Worm (Caenorhabditis elegans) whole organism, late embryonic: ENCODE results near the gene gst-33.

Experiments
- C08G9.2 ChIP-seq: sonication (generic microtip); optimal IDR thresholded peaks from 2 replicates; lab custom pipeline; 2016; ENCODE audit warnings: mild to moderate bottlenecking, missing genetic modification characterization, moderate library complexity, missing compliant biosample characterization
- C38D4.7 ChIP-seq: fragments of 200-800 bp; sonication (Bioruptor generic); optimal IDR thresholded peaks from 2 replicates; lab custom pipeline; 2018; ENCODE audit warnings: mild to moderate bottlenecking, missing genetic modification characterization, moderate library complexity, missing compliant biosample characterization
- F13H6.1 ChIP-seq: sonication (generic microtip); optimal IDR thresholded peaks from 2 replicates; lab custom pipeline; 2016; ENCODE audit warnings: missing genetic modification characterization, missing compliant biosample characterization
- K09A11.1 ChIP-seq: sonication (generic microtip); optimal IDR thresholded peaks from 2 replicates; lab custom pipeline; 2017; ENCODE audit warnings: antibody characterized with exemption, mild to moderate bottlenecking, missing genetic modification characterization, missing compliant biosample characterization; ENCODE audit not compliant: insufficient read depth
- T23F11.4 ChIP-seq: fragments of 200-800 bp; sonication (Bioruptor generic); optimal IDR thresholded peaks from 2 replicates; lab custom pipeline; 2018; ENCODE audit warnings: mild to moderate bottlenecking, missing genetic modification characterization, missing compliant biosample characterization
- Y22D7AL.16 ChIP-seq: sonication (generic microtip); optimal IDR thresholded peaks from 2 replicates; lab custom pipeline; 2016; ENCODE audit warnings: missing genetic modification characterization, missing compliant biosample characterization
- ceh-14 ChIP-seq: sonication (generic microtip); optimal IDR thresholded peaks from 2 replicates; lab custom pipeline; 2016; ENCODE audit warnings: missing genotype, missing genetic modification characterization, missing compliant biosample characterization
- ceh-18 ChIP-seq: sonication (generic microtip); optimal IDR thresholded peaks from 2 replicates; lab custom pipeline; 2016; ENCODE audit warnings: missing genetic modification characterization, missing compliant biosample characterization
- ceh-30 ChIP-seq: fragments of 150-350 bp; optimal IDR thresholded peaks from 2 replicates; lab custom pipeline; 2014; ENCODE audit warnings: missing biosample characterization, missing genetic modification characterization
- ceh-34 ChIP-seq: sonication (generic microtip); optimal IDR thresholded peaks from 2 replicates; lab custom pipeline; 2016; ENCODE audit warnings: mild to moderate bottlenecking, missing genetic modification characterization, missing compliant biosample characterization
- ceh-45 ChIP-seq: fragments of 200-800 bp; sonication (Bioruptor generic); IDR thresholded peaks from 2 replicates; pipeline ENCODE4 v1.3.6; 2022; ENCODE audit warnings: missing genetic modification reagents, missing genetic modification characterization, missing compliant biosample characterization
- elt-4 ChIP-seq: sonication (generic microtip); optimal IDR thresholded peaks from 2 replicates; lab custom pipeline; 2016; ENCODE audit warnings: missing genetic modification characterization, missing compliant biosample characterization
- ets-4 ChIP-seq: sonication (generic microtip); optimal IDR thresholded peaks from 2 replicates; lab custom pipeline; 2016; ENCODE audit warnings: missing genetic modification characterization, missing compliant biosample characterization
- eyg-1 ChIP-seq: sonication (generic microtip); optimal IDR thresholded peaks from 2 replicates; lab custom pipeline; 2016; ENCODE audit warnings: missing genotype, missing genetic modification characterization, missing compliant biosample characterization
- fkh-10 ChIP-seq: fragments of 150-350 bp; optimal IDR thresholded peaks from 2 replicates; lab custom pipeline; 2014; ENCODE audit warnings: missing biosample characterization, missing genetic modification reagents, missing genetic modification characterization
- gmeb-2 ChIP-seq: sonication (generic microtip); optimal IDR thresholded peaks from 2 replicates; lab custom pipeline; 2016; ENCODE audit warnings: missing genetic modification characterization, inconsistent platforms, missing compliant biosample characterization
- hlh-30 ChIP-seq: sonication (generic microtip); optimal IDR thresholded peaks from 2 replicates; lab custom pipeline; 2017; ENCODE audit warnings: antibody characterized with exemption, missing genetic modification characterization, missing compliant biosample characterization; ENCODE audit not compliant: insufficient read depth
- mec-3 ChIP-seq: sonication (generic microtip); optimal IDR thresholded peaks from 2 replicates; lab custom pipeline; 2016; ENCODE audit warnings: borderline replicate concordance, missing genetic modification characterization, missing compliant biosample characterization
- nhr-232 ChIP-seq: sonication (generic microtip); optimal IDR thresholded peaks from 2 replicates; lab custom pipeline; 2016; ENCODE audit warnings: missing genetic modification characterization, missing compliant biosample characterization
- pax-1 ChIP-seq: fragments of 150-350 bp; optimal IDR thresholded peaks from 2 replicates; lab custom pipeline; 2014; ENCODE audit warnings: missing biosample characterization, missing genetic modification characterization
- pha-2 ChIP-seq: sonication (generic microtip); optimal IDR thresholded peaks from 2 replicates; lab custom pipeline; 2017; ENCODE audit warnings: mild to moderate bottlenecking, missing genetic modification characterization, missing compliant biosample characterization
- pha-4 ChIP-seq: fragments of 150-350 bp; optimal IDR thresholded peaks from 2 replicates; lab custom pipeline; 2018; ENCODE audit warnings: missing biosample characterization, missing genetic modification reagents, missing genetic modification characterization
- pros-1 ChIP-seq: fragments of 150-350 bp; optimal IDR thresholded peaks from 2 replicates; lab custom pipeline; 2014; ENCODE audit warnings: missing biosample characterization, missing genetic modification reagents, missing genetic modification characterization
- ref-2 ChIP-seq: sonication (generic microtip); optimal IDR thresholded peaks from 2 replicates; lab custom pipeline; 2016; ENCODE audit warnings: missing genetic modification characterization, missing compliant biosample characterization
- rnt-1 ChIP-seq: sonication (generic microtip); optimal IDR thresholded peaks from 2 replicates; lab custom pipeline; 2016; ENCODE audit warnings: missing genetic modification characterization, missing compliant biosample characterization
- sox-2 ChIP-seq: fragments of 200-800 bp; sonication (Bioruptor generic); IDR thresholded peaks from 2 replicates; pipeline ENCODE4 v1.3.6; 2022; ENCODE audit warnings: missing genetic modification reagents, missing genetic modification characterization, missing compliant biosample characterization
- tbx-2 ChIP-seq: sonication (generic microtip); optimal IDR thresholded peaks from 2 replicates; lab custom pipeline; 2016; ENCODE audit warnings: missing genetic modification characterization, missing compliant biosample characterization
- tbx-7 ChIP-seq: sonication (generic microtip); optimal IDR thresholded peaks from 2 replicates; lab custom pipeline; 2016; ENCODE audit warnings: missing genotype, missing genetic modification characterization, missing compliant biosample characterization
- unc-42 ChIP-seq: sonication (generic microtip); optimal IDR thresholded peaks from 2 replicates; lab custom pipeline; 2016; ENCODE audit warnings: missing genotype, missing genetic modification characterization, missing compliant biosample characterization
- unc-55 ChIP-seq: sonication (generic microtip); optimal IDR thresholded peaks from 2 replicates; lab custom pipeline; 2017; ENCODE audit warnings: missing biosample characterization, missing genetic modification reagents, missing genetic modification characterization

The gst-33 gene

DNA sequence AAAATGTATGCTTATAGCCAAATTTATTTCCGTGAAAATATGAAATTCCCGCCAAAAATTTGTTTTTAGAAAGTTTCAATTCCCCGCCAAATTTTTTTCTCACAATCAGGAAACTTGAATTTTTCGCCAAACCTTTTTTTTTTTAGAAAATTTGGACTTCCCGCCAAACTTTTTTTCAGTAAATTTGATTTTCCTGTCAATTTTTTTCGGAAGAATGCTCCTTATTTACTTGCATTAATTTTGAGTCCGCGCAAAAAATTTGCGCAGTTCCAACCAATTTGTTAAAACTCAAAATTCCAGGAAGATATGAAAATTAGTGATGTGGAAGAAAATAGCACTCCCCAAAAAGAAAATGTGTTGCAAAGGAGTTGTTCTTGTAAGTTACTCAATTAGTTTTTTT, 8.4 kb downstream of the gst-33 start, which contains the start of gene slc-28.2:
Gene slc-28.2 (plus strand): TSS at position 301 of the 400 bp plus-strand sequence.
- no peak for TF ChIP-seq mec-3 (tag; lab: Kevin White, UChicago)
- no peak for TF ChIP-seq ets-4 (tag; lab: Kevin White, UChicago)
- TF ChIP-seq pros-1 (tag; lab: Kevin White, UChicago) = no peak
- no peak for TF ChIP-seq sox-2
- TF ChIP-seq T23F11.4 (GFP tag; lab: Kevin White, UChicago) = no peak
- no peak for TF ChIP-seq F13H6.1 (tag; lab: Kevin White, UChicago)
- no peak for TF ChIP-seq ceh-30
- TF ChIP-seq, all 69 proteins: peak for 0

DNA sequence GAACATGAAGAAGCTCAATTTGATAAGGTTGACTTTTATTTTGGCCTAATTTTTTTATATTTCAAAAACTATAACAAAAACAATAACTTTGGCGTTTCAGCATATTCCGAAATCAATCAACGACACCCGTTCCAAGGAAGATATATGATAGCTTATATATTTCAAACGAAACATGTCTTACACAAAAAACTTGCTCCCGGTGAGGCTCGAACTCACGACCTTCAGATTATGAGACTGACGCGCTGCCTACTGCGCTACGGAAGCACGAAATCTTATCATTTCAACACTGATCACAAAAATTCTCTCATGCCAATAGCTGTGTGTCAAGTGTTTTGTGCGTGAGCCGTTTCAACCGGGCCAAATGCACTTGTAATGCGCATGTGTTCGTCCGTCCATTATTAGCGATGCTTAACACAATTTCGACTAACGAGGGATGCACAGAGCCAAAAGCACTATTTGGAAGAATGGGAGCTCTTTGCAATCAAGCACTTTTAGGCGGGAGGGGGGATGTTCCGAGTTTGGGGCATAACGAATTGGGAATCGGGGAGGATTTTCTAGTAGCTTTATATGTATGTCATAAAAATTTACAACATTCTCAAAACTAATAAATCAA, 13.1 kb downstream of the gst-33 start:
- TF ChIP-seq ceh-30 (no peak), elt-4 (no peak), ceh-34 (tag; lab: Kevin White, UChicago) (no peak), unc-42 (tag; lab: Kevin White, UChicago) (peak; percentile 77)

DNA sequence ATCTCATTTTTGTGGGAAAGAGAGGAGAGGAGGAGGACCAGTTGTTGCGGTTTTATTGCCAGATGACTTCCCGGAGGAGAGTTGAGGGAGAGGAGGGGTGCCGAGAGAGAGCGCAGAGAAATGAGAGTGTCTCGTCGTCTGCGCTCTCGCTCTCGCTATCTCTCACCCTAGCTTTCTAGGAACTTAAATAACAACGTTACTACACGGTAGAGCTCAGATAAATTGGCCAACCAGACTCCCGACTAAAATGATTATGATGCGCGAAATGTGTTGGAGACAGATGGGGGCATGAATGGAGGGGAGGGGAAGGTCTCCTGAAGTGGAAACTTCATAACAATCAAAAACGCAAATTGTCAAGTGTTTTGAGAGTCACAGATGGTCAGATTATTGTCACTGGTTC, 13.7 kb downstream of the gst-33 start:
- TF ChIP-seq tbx-2 (no peak), T23F11.4 (GFP tag; lab: Kevin White, UChicago) (no peak), ceh-14 (tag; lab: Kevin White, UChicago) (no peak), pha-2 (tag; lab: Kevin White, UChicago) (no peak), pha-4 (tag; lab: Kevin White, UChicago) (no peak), hlh-30 (no peak), unc-42 (tag; lab: Kevin White, UChicago) (peak; percentile 82), sox-2 (no peak), fkh-10 (GFP tag; lab: Kevin White, UChicago) (no peak), ceh-45 (no peak), ref-2 (tag; lab: Kevin White, UChicago) (peak; percentile 28), gmeb-2 (no peak), rnt-1 (peak; percentile 9), tbx-7 (no peak), unc-55 (peak; percentile 38), eyg-1 (tag; lab: Kevin White, UChicago) (no peak), ets-4 (tag; lab: Kevin White, UChicago) (no peak), C38D4.7 (no peak)
- TF ChIP-seq, all 69 proteins: peak for 4

DNA sequence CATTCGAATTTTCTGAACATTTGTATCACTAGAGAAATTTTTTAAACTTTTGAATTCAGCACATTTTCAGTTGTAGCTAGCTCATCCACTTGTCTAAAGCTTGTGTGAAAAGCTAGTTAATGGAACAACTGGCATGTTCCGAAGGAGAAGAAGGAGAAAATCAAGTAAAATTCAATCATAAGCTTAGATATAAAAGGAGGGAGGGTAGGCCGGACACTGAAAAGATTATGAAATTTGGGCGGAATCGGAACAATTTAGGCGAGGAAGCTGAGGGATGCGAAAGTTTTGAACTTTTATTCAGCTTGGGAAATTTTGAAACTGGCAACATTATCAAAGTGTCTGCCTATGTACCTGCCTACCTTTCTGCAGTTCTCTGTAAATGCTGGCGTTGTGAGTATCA, 15.9 kb downstream of the gst-33 start:
- no peak for TF ChIP-seq K09A11.1
- TF ChIP-seq ceh-18 (tag; lab: Kevin White, UChicago) = no peak
- no peak for TF ChIP-seq unc-55
- TF ChIP-seq pax-1 (tag; lab: Kevin White, UChicago) = no peak
- TF ChIP-seq ref-2 (tag; lab: Kevin White, UChicago) = no peak
- peak; percentile 89 for TF ChIP-seq unc-42 (tag; lab: Kevin White, UChicago)
- no peak for TF ChIP-seq C08G9.2 (tag; lab: Kevin White, UChicago)
- TF ChIP-seq F13H6.1 (tag; lab: Kevin White, UChicago) = no peak
- TF ChIP-seq, all 69 proteins: peak for 1

DNA sequence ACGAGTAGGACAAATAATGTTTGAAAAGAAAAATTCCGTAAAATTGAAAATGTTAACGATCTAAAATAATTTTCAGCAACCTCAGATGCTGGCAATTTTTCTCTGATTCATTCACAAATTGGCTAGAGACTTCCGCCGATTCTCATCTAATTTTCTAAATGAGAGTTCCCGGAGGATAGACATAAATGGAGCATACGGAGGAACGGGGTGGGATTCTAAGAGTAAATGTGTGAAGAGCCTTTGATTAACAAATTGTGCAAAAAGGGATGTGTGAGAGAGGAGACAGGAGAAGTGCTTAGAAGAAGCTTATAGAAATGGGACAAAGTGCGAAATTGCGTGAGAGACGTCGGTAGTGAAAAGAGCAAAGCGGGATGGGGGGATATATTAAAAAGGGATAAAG, 16.7 kb downstream of the gst-33 start:
- no peak for TF ChIP-seq ceh-34 (tag; lab: Kevin White, UChicago)
- TF ChIP-seq unc-42 (tag; lab: Kevin White, UChicago) = peak; percentile 65
- TF ChIP-seq, all 69 proteins: peak for 1

DNA sequence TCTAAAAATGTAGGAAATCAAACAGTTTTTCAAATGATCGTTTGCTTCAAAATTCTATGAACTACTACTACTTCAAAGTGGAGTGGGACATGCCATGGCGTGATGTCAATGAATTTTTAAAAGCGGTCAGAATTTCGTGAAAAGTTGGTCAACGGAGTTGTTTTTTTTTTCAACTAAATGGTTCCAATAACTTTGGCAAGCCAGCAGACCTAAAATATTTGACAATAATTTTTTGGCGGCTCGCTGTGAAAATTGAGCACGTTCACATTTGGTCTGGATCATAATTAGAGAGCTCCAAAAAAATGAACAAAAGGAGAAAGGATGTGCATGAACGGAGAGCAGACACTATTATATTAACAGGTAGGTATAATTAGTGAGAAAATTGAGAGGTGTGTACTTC, 18.0 kb downstream of the gst-33 start:
- TF ChIP-seq nhr-232 (tag; lab: Kevin White, UChicago) = no peak
- peak; percentile 72 for TF ChIP-seq ref-2 (tag; lab: Kevin White, UChicago)
- no peak for TF ChIP-seq ceh-45
- no peak for TF ChIP-seq Y22D7AL.16 (tag; lab: Kevin White, UChicago)
